Fruit fly (Drosophila melanogaster) whole organism, embryonic: Measurements from ENCODE around the gene CG42324.
A peak's percentile ranks its signal among the peaks of the same experiment; 100 is the strongest.

Experiments
- Aef1 ChIP-seq: fragments of 200-800 bp; sonication (Bioruptor generic); IDR thresholded peaks from 3 replicates; pipeline ENCODE4 v1.3.6; 2022; ENCODE audit warnings: missing biosample characterization, missing genetic modification characterization
- Atf-2 ChIP-seq: fragments of 200-800 bp; sonication (Bioruptor generic); optimal IDR thresholded peaks from 2 replicates; lab custom pipeline; 2016; ENCODE audit warnings: missing biosample characterization, missing genetic modification characterization
- BEAF-32 ChIP-seq: fragments of 200-800 bp; sonication (Bioruptor generic); optimal IDR thresholded peaks from 3 replicates; lab custom pipeline; 2017; ENCODE audit warnings: missing biosample characterization, missing genetic modification characterization, mild to moderate bottlenecking, moderate library complexity, missing genetic modification reagents
- Blimp-1 ChIP-seq: fragments of 200-800 bp; sonication (Bioruptor generic); optimal IDR thresholded peaks from 3 replicates; lab custom pipeline; 2018; ENCODE audit warnings: missing biosample characterization, missing genetic modification characterization, mild to moderate bottlenecking, moderate library complexity, missing genetic modification reagents
- CG10209 ChIP-seq: fragments of 200-800 bp; sonication (Bioruptor generic); optimal IDR thresholded peaks from 3 replicates; lab custom pipeline; 2017; ENCODE audit warnings: missing biosample characterization, mild to moderate bottlenecking, missing genetic modification characterization, missing genetic modification reagents
- CG10274 ChIP-seq: fragments of 200-800 bp; sonication (Bioruptor generic); optimal IDR thresholded peaks from 3 replicates; lab custom pipeline; 2017; ENCODE audit warnings: missing biosample characterization, mild to moderate bottlenecking, missing genetic modification characterization
- CG11247 ChIP-seq: fragments of 200-800 bp; sonication (Bioruptor generic); IDR thresholded peaks from 2 replicates; pipeline ENCODE4 v1.3.6; 2022; ENCODE audit warnings: missing biosample characterization, missing genetic modification characterization
- CG11398 ChIP-seq: fragments of 200-800 bp; sonication (Bioruptor generic); optimal IDR thresholded peaks from 2 replicates; lab custom pipeline; 2016; ENCODE audit warnings: missing biosample characterization, missing genetic modification characterization
- CG12299 ChIP-seq: fragments of 200-800 bp; sonication (Bioruptor generic); optimal IDR thresholded peaks from 2 replicates; lab custom pipeline; 2018; ENCODE audit warnings: missing biosample characterization, mild to moderate bottlenecking, missing genetic modification characterization
- CG1529 ChIP-seq: fragments of 200-800 bp; sonication (Bioruptor generic); optimal IDR thresholded peaks from 3 replicates; lab custom pipeline; 2018; ENCODE audit warnings: missing biosample characterization, missing genetic modification characterization
- CG16863 ChIP-seq: fragments of 200-800 bp; sonication (Bioruptor generic); optimal IDR thresholded peaks from 3 replicates; lab custom pipeline; 2016; ENCODE audit warnings: missing biosample characterization, missing genetic modification characterization
- CG18764 ChIP-seq: fragments of 200-800 bp; sonication (Bioruptor generic); optimal IDR thresholded peaks from 3 replicates; lab custom pipeline; 2016; ENCODE audit warnings: missing biosample characterization, missing genetic modification characterization
- CG3065 ChIP-seq: fragments of 200-800 bp; sonication (Bioruptor generic); optimal IDR thresholded peaks from 2 replicates; lab custom pipeline; 2016; ENCODE audit warnings: missing biosample characterization, missing genetic modification characterization
- CG3281 ChIP-seq: fragments of 200-800 bp; sonication (Bioruptor generic); optimal IDR thresholded peaks from 3 replicates; lab custom pipeline; 2017; ENCODE audit warnings: missing biosample characterization, mild to moderate bottlenecking, missing genetic modification characterization
- CG3847 ChIP-seq: fragments of 200-800 bp; sonication (Bioruptor generic); IDR thresholded peaks from 2 replicates; pipeline ENCODE4 v1.3.6; 2022; ENCODE audit warnings: missing biosample characterization, missing genetic modification characterization
- CG3995 ChIP-seq: fragments of 200-800 bp; sonication (Bioruptor generic); optimal IDR thresholded peaks from 3 replicates; lab custom pipeline; 2016; ENCODE audit warnings: missing biosample characterization, missing genetic modification characterization
- CG6689 ChIP-seq: fragments of 200-800 bp; sonication (Bioruptor generic); IDR thresholded peaks from 2 replicates; pipeline ENCODE4 v1.3.6; 2022; ENCODE audit warnings: missing biosample characterization, missing genetic modification characterization
- CG7271 ChIP-seq: fragments of 200-800 bp; sonication (Bioruptor generic); optimal IDR thresholded peaks from 2 replicates; lab custom pipeline; 2018; ENCODE audit warnings: missing biosample characterization, mild to moderate bottlenecking, missing genetic modification characterization, moderate library complexity
- CG7556 ChIP-seq: fragments of 200-800 bp; sonication (Bioruptor generic); optimal IDR thresholded peaks from 2 replicates; lab custom pipeline; 2017; ENCODE audit warnings: missing biosample characterization, mild to moderate bottlenecking, missing genetic modification characterization
- CG7987 ChIP-seq: fragments of 200-800 bp; sonication (Bioruptor generic); optimal IDR thresholded peaks from 2 replicates; lab custom pipeline; 2018; ENCODE audit warnings: missing biosample characterization, mild to moderate bottlenecking, missing genetic modification characterization, moderate library complexity
- CG9437 ChIP-seq: fragments of 200-800 bp; sonication (Bioruptor generic); optimal IDR thresholded peaks from 2 replicates; lab custom pipeline; 2018; ENCODE audit warnings: missing biosample characterization, mild to moderate bottlenecking, missing genetic modification characterization
- Deaf1 ChIP-seq: fragments of 200-800 bp; optimal IDR thresholded peaks from 3 replicates; lab custom pipeline; 2019; ENCODE audit warnings: missing biosample characterization, mild to moderate bottlenecking, missing genetic modification characterization, moderate library complexity
- Doc2 ChIP-seq: fragments of 200-800 bp; sonication (Bioruptor generic); IDR thresholded peaks from 2 replicates; pipeline ENCODE4 v1.3.6; 2022; ENCODE audit warnings: missing biosample characterization, missing genetic modification characterization
- Eip74EF ChIP-seq, 2 experiments: fragments of 200-800 bp in 1 of 2; fragments of >200 bp in 1 of 2; sonication (Bioruptor generic) in 1 of 2; optimal IDR thresholded peaks; 2 replicates each; lab custom pipeline; 2017 to 2019; ENCODE audit warnings: missing biosample characterization in 2 of 2, missing genetic modification characterization in 2 of 2, mild to moderate bottlenecking in 1 of 2, moderate library complexity in 1 of 2
- HHEX ChIP-seq: fragments of 200-800 bp; sonication (Bioruptor generic); optimal IDR thresholded peaks from 3 replicates; lab custom pipeline; 2017; ENCODE audit warnings: missing biosample characterization, mild to moderate bottlenecking, missing genetic modification characterization, missing genetic modification reagents
- HmgD ChIP-seq: fragments of 200-800 bp; sonication (Bioruptor generic); optimal IDR thresholded peaks from 3 replicates; lab custom pipeline; 2016; ENCODE audit warnings: missing biosample characterization, missing genetic modification characterization
- Lim3 ChIP-seq: fragments of 200-800 bp; sonication (Bioruptor generic); IDR thresholded peaks from 2 replicates; pipeline ENCODE4 v1.3.6; 2022; ENCODE audit warnings: missing biosample characterization, missing genetic modification characterization
- Lpt ChIP-seq: fragments of >200 bp; optimal IDR thresholded peaks from 2 replicates; lab custom pipeline; 2018; ENCODE audit warnings: missing biosample characterization, missing genetic modification characterization
- Oli ChIP-seq: fragments of 200-800 bp; sonication (Bioruptor generic); optimal IDR thresholded peaks from 2 replicates; lab custom pipeline; 2018; ENCODE audit warnings: missing biosample characterization, mild to moderate bottlenecking, missing genetic modification characterization, moderate library complexity
- Pdp1 ChIP-seq, 2 experiments: fragments of 200-800 bp; sonication (Bioruptor generic); optimal IDR thresholded peaks; 3 replicates each; lab custom pipeline; 2016; ENCODE audit warnings: missing biosample characterization in 2 of 2, missing genetic modification characterization in 2 of 2, mild to moderate bottlenecking in 1 of 2, moderate library complexity in 1 of 2
- Poxn ChIP-seq: fragments of 200-800 bp; sonication (Bioruptor generic); IDR thresholded peaks from 2 replicates; pipeline ENCODE4 v1.3.6; 2022; ENCODE audit warnings: missing biosample characterization, missing genetic modification characterization
- Ptx1 ChIP-seq: fragments of 200-800 bp; sonication (Bioruptor generic); IDR thresholded peaks from 2 replicates; pipeline ENCODE4 v1.3.6; 2022; ENCODE audit warnings: missing biosample characterization, missing genetic modification characterization
- Six4 ChIP-seq: fragments of 200-800 bp; sonication (Bioruptor generic); optimal IDR thresholded peaks from 2 replicates; lab custom pipeline; 2016; ENCODE audit warnings: missing biosample characterization, missing genetic modification characterization
- Tbp ChIP-seq: fragments of >200 bp; optimal IDR thresholded peaks from 2 replicates; lab custom pipeline; 2018; ENCODE audit warnings: missing biosample characterization, missing genetic modification characterization
- ase ChIP-seq: fragments of 200-800 bp; sonication (Bioruptor generic); IDR thresholded peaks from 3 replicates; pipeline ENCODE4 v1.3.6; 2022; ENCODE audit warnings: missing biosample characterization, missing genetic modification characterization
- bcd ChIP-seq: fragments of 200-800 bp; sonication (Bioruptor generic); optimal IDR thresholded peaks from 2 replicates; lab custom pipeline; 2017; ENCODE audit warnings: missing biosample characterization, mild to moderate bottlenecking, missing genetic modification characterization
- cas ChIP-seq: fragments of 200-800 bp; sonication (Bioruptor generic); IDR thresholded peaks from 2 replicates; pipeline ENCODE4 v1.3.6; 2022; ENCODE audit warnings: missing biosample characterization, missing genetic modification characterization
- cg ChIP-seq: fragments of 200-800 bp; sonication (Bioruptor generic); optimal IDR thresholded peaks from 3 replicates; lab custom pipeline; 2019; ENCODE audit warnings: missing biosample characterization, mild to moderate bottlenecking, missing genetic modification characterization, moderate library complexity
- crc ChIP-seq: fragments of 200-800 bp; sonication (Bioruptor generic); optimal IDR thresholded peaks from 2 replicates; lab custom pipeline; 2016; ENCODE audit warnings: missing biosample characterization, missing genetic modification characterization
- crol ChIP-seq: fragments of 200-800 bp; sonication (Bioruptor generic); IDR thresholded peaks from 2 replicates; pipeline ENCODE4 v1.3.6; 2022; ENCODE audit warnings: missing biosample characterization, missing genetic modification characterization
- fd64A ChIP-seq: fragments of 200-800 bp; sonication (Bioruptor generic); optimal IDR thresholded peaks from 3 replicates; lab custom pipeline; 2018; ENCODE audit warnings: missing biosample characterization, mild to moderate bottlenecking, missing genetic modification characterization
- gsb ChIP-seq: fragments of 200-800 bp; sonication (Bioruptor generic); IDR thresholded peaks from 2 replicates; pipeline ENCODE4 v1.3.6; 2022; ENCODE audit warnings: missing biosample characterization, missing genetic modification characterization
- ind ChIP-seq: fragments of 200-800 bp; sonication (Bioruptor generic); optimal IDR thresholded peaks from 3 replicates; lab custom pipeline; 2016; ENCODE audit warnings: missing biosample characterization, missing genetic modification characterization
- mld ChIP-seq: fragments of 200-800 bp; sonication (Bioruptor generic); IDR thresholded peaks from 3 replicates; pipeline ENCODE4 v1.3.6; 2022; ENCODE audit warnings: missing biosample characterization, missing genetic modification characterization; ENCODE audit not compliant: partially characterized antibody
- nau ChIP-seq: fragments of 200-800 bp; sonication (Bioruptor generic); optimal IDR thresholded peaks from 3 replicates; lab custom pipeline; 2017; ENCODE audit warnings: missing biosample characterization, mild to moderate bottlenecking, missing genetic modification characterization, missing genetic modification reagents
- nmo ChIP-seq: fragments of 200-800 bp; sonication (Bioruptor generic); optimal IDR thresholded peaks from 2 replicates; lab custom pipeline; 2018; ENCODE audit warnings: missing biosample characterization, mild to moderate bottlenecking, missing genetic modification characterization, moderate library complexity
- slou ChIP-seq: fragments of 200-800 bp; sonication (Bioruptor generic); optimal IDR thresholded peaks from 3 replicates; lab custom pipeline; 2016; ENCODE audit warnings: missing biosample characterization, missing genetic modification characterization
- toy ChIP-seq: fragments of 200-800 bp; sonication (Bioruptor generic); IDR thresholded peaks from 2 replicates; pipeline ENCODE4 v1.3.6; 2022; ENCODE audit warnings: missing biosample characterization, missing genetic modification characterization
- trem ChIP-seq: fragments of 200-800 bp; optimal IDR thresholded peaks from 3 replicates; lab custom pipeline; 2019; ENCODE audit warnings: missing biosample characterization, mild to moderate bottlenecking, missing genetic modification characterization, moderate library complexity
- ttk ChIP-seq: fragments of 200-800 bp; sonication (Bioruptor generic); IDR thresholded peaks from 2 replicates; pipeline ENCODE4 v2.1.2; 2022; ENCODE audit warnings: missing biosample characterization, missing genetic modification characterization
- twi ChIP-seq: fragments of 200-800 bp; optimal IDR thresholded peaks from 2 replicates; lab custom pipeline; 2019; ENCODE audit warnings: missing biosample characterization, mild to moderate bottlenecking, missing genetic modification characterization, moderate library complexity
- unpg ChIP-seq: fragments of 200-800 bp; sonication (Bioruptor generic); optimal IDR thresholded peaks from 3 replicates; lab custom pipeline; 2018; ENCODE audit warnings: missing biosample characterization, mild to moderate bottlenecking, missing genetic modification characterization, moderate library complexity

The CG42324 gene

dm6 chr3L:3543525-3543971 is 71.3 kb downstream of the CG42324 start:
- TF ChIP-seq Poxn (GFP tag; lab: Robert Waterston, UW), result no peak
- TF ChIP-seq twi (tag; lab: Kevin White, UChicago), result no peak
- TF ChIP-seq crc (GFP tag; lab: Kevin White, UChicago), result no peak
- no peak for TF ChIP-seq Pdp1 (GFP tag; optimal IDR thresholded peaks at IDR 0.05; lab: Kevin White, UChicago)
- TF ChIP-seq CG12299 (tag; lab: Kevin White, UChicago), result peak; percentile 36
- peak; percentile 74 for TF ChIP-seq CG3281 (GFP tag; lab: Kevin White, UChicago)
- no peak for TF ChIP-seq CG1529 (GFP tag; lab: Kevin White, UChicago)
- no peak for TF ChIP-seq trem (tag; lab: Kevin White, UChicago)
- peak; percentile 47 for TF ChIP-seq Blimp-1 (GFP tag; lab: Kevin White, UChicago)
- no peak for TF ChIP-seq ase (GFP tag; lab: Robert Waterston, UW)
- no peak for TF ChIP-seq Six4
- no peak for TF ChIP-seq Oli (tag; lab: Kevin White, UChicago)
- peak; percentile 11 for TF ChIP-seq bcd (GFP tag; lab: Kevin White, UChicago)
- TF ChIP-seq cas, result no peak
- no peak for TF ChIP-seq Ptx1
- TF ChIP-seq unpg (GFP tag; lab: Kevin White, UChicago), result peak; percentile 56
- TF ChIP-seq CG11398 (GFP tag; lab: Kevin White, UChicago), result no peak
- TF ChIP-seq CG11247 (GFP tag; lab: Robert Waterston, UW), result peak; percentile 55
- TF ChIP-seq CG10274, result no peak
- no peak for TF ChIP-seq Aef1 (GFP tag; lab: Robert Waterston, UW)
- no peak for TF ChIP-seq Lpt (GFP tag; lab: Kevin White, UChicago)
- no peak for TF ChIP-seq Tbp (GFP tag; lab: Kevin White, UChicago)
- no peak for TF ChIP-seq ind (GFP tag; lab: Kevin White, UChicago)
- TF ChIP-seq CG7556 (GFP tag; lab: Kevin White, UChicago), result no peak
- peak; percentile 79 for TF ChIP-seq HHEX
- TF ChIP-seq CG9437, result no peak
- peak; percentile 68 for TF ChIP-seq CG10209 (GFP tag; lab: Kevin White, UChicago)
- no peak for TF ChIP-seq toy (GFP tag; lab: Robert Waterston, UW)
- no peak for TF ChIP-seq Lim3
- TF ChIP-seq Eip74EF (GFP tag; optimal IDR thresholded peaks at IDR 0.05; lab: Kevin White, UChicago), result no peak
- peak; percentile 44 for TF ChIP-seq Deaf1 (tag; lab: Kevin White, UChicago)
- TF ChIP-seq CG7271, result peak; percentile 52
- TF ChIP-seq Atf-2 (GFP tag; lab: Kevin White, UChicago), result no peak
- TF ChIP-seq fd64A, result peak; percentile 52
- no peak for TF ChIP-seq slou (GFP tag; lab: Kevin White, UChicago)
- TF ChIP-seq nmo (GFP tag; lab: Kevin White, UChicago), result no peak
- no peak for TF ChIP-seq CG3847 (GFP tag; lab: Robert Waterston, UW)
- TF ChIP-seq CG3065, result no peak
- no peak for TF ChIP-seq cg (GFP tag; lab: Kevin White, UChicago)
- peak; percentile 8; the same call in 1 of the 3 replicates for TF ChIP-seq mld
- TF ChIP-seq gsb, result no peak
- TF ChIP-seq ttk (GFP tag; lab: Robert Waterston, UW), result no peak
- TF ChIP-seq Doc2 (GFP tag; lab: Robert Waterston, UW), result no peak
- no peak for TF ChIP-seq BEAF-32
- TF ChIP-seq nau (GFP tag; lab: Kevin White, UChicago), result peak; percentile 53
- peak; percentile 26 for TF ChIP-seq CG7987 (GFP tag; lab: Kevin White, UChicago)
- TF ChIP-seq HmgD (GFP tag; lab: Kevin White, UChicago), result peak; percentile 5
- no peak for TF ChIP-seq CG16863 (GFP tag; lab: Kevin White, UChicago)
- no peak for TF ChIP-seq CG18764 (GFP tag; lab: Kevin White, UChicago)
- TF ChIP-seq crol, result peak; percentile 53; the same call in 1 of the 2 replicates
- TF ChIP-seq CG6689 (GFP tag; lab: Robert Waterston, UW), result no peak
- no peak for TF ChIP-seq CG3995 (GFP tag; lab: Kevin White, UChicago)
